Fruit fly (Drosophila melanogaster) whole organism, embryonic: Measurements from ENCODE around the gene CG43439.
A peak's percentile ranks its signal among the peaks of the same experiment; 100 is the strongest.

Source experiments
- Atf3 ChIP-seq: fragments of 200-800 bp; sonication (Bioruptor generic); optimal IDR thresholded peaks from 3 replicates; lab custom pipeline; 2016; ENCODE audit warnings: missing biosample characterization, missing genetic modification characterization
- BEAF-32 ChIP-seq: fragments of 200-800 bp; sonication (Bioruptor generic); optimal IDR thresholded peaks from 3 replicates; lab custom pipeline; 2017; ENCODE audit warnings: missing biosample characterization, missing genetic modification characterization, mild to moderate bottlenecking, moderate library complexity, missing genetic modification reagents
- BtbVII ChIP-seq: fragments of 200-800 bp; sonication (Bioruptor generic); optimal IDR thresholded peaks from 3 replicates; lab custom pipeline; 2017; ENCODE audit warnings: missing biosample characterization, mild to moderate bottlenecking, missing genetic modification characterization
- C15 ChIP-seq: fragments of 200-800 bp; sonication (Bioruptor generic); IDR thresholded peaks from 3 replicates; pipeline ENCODE4 v1.3.6; 2022; ENCODE audit warnings: missing biosample characterization, missing genetic modification characterization
- CG10274 ChIP-seq: fragments of 200-800 bp; sonication (Bioruptor generic); optimal IDR thresholded peaks from 3 replicates; lab custom pipeline; 2017; ENCODE audit warnings: missing biosample characterization, mild to moderate bottlenecking, missing genetic modification characterization
- CG10431 ChIP-seq: fragments of 200-800 bp; sonication (Bioruptor generic); optimal IDR thresholded peaks from 3 replicates; lab custom pipeline; 2018; ENCODE audit warnings: missing biosample characterization, mild to moderate bottlenecking, missing genetic modification characterization
- CG10565 ChIP-seq: fragments of 200-800 bp; sonication (Bioruptor generic); optimal IDR thresholded peaks from 3 replicates; lab custom pipeline; 2016; ENCODE audit warnings: missing biosample characterization, mild to moderate bottlenecking, missing genetic modification characterization
- CG10959 ChIP-seq: fragments of 200-800 bp; sonication (Bioruptor generic); IDR thresholded peaks from 2 replicates; pipeline ENCODE4 v1.3.6; 2022; ENCODE audit warnings: missing biosample characterization, missing genetic modification characterization
- CG11560 ChIP-seq: fragments of 200-800 bp; sonication (Bioruptor generic); IDR thresholded peaks from 3 replicates; pipeline ENCODE4 v1.3.6; 2022; ENCODE audit warnings: missing biosample characterization, missing genetic modification characterization
- CG13123 ChIP-seq: fragments of 200-800 bp; sonication (Bioruptor generic); optimal IDR thresholded peaks from 2 replicates; lab custom pipeline; 2016; ENCODE audit warnings: missing biosample characterization, missing genetic modification characterization
- CG15011 ChIP-seq: fragments of 200-800 bp; sonication (Bioruptor generic); optimal IDR thresholded peaks from 3 replicates; lab custom pipeline; 2018; ENCODE audit warnings: missing biosample characterization, mild to moderate bottlenecking, missing genetic modification characterization
- CG15514 ChIP-seq: fragments of 200-800 bp; sonication (Bioruptor generic); optimal IDR thresholded peaks from 3 replicates; lab custom pipeline; 2017; ENCODE audit warnings: missing biosample characterization, missing genetic modification characterization, mild to moderate bottlenecking, moderate library complexity, missing genetic modification reagents
- CG17186 ChIP-seq: fragments of 200-800 bp; sonication (Bioruptor generic); optimal IDR thresholded peaks from 3 replicates; lab custom pipeline; 2017; ENCODE audit warnings: missing biosample characterization, missing genetic modification reagents, missing genetic modification characterization
- CG18764 ChIP-seq: fragments of 200-800 bp; sonication (Bioruptor generic); optimal IDR thresholded peaks from 3 replicates; lab custom pipeline; 2016; ENCODE audit warnings: missing biosample characterization, missing genetic modification characterization
- CG2875 ChIP-seq: fragments of 200-800 bp; sonication (Bioruptor generic); optimal IDR thresholded peaks from 2 replicates; lab custom pipeline; 2017; ENCODE audit warnings: missing biosample characterization, mild to moderate bottlenecking, missing genetic modification characterization, missing genetic modification reagents
- CG30403 ChIP-seq: fragments of 200-800 bp; sonication (Bioruptor generic); optimal IDR thresholded peaks from 3 replicates; lab custom pipeline; 2016; ENCODE audit warnings: missing biosample characterization, missing genetic modification characterization
- CG6689 ChIP-seq: fragments of 200-800 bp; sonication (Bioruptor generic); IDR thresholded peaks from 2 replicates; pipeline ENCODE4 v1.3.6; 2022; ENCODE audit warnings: missing biosample characterization, missing genetic modification characterization
- CG7839 ChIP-seq: fragments of 200-800 bp; sonication (Bioruptor generic); optimal IDR thresholded peaks from 3 replicates; lab custom pipeline; 2018; ENCODE audit warnings: missing biosample characterization, mild to moderate bottlenecking, missing genetic modification characterization, moderate library complexity
- CG8924 ChIP-seq: fragments of 200-800 bp; optimal IDR thresholded peaks from 3 replicates; lab custom pipeline; 2019; ENCODE audit warnings: missing biosample characterization, mild to moderate bottlenecking, missing genetic modification characterization, moderate library complexity
- CG9609 ChIP-seq: fragments of 200-800 bp; sonication (Bioruptor generic); optimal IDR thresholded peaks from 3 replicates; lab custom pipeline; 2016; ENCODE audit warnings: missing biosample characterization, missing genetic modification characterization
- CHES-1-like ChIP-seq: fragments of 200-800 bp; sonication (Bioruptor generic); optimal IDR thresholded peaks from 2 replicates; lab custom pipeline; 2016; ENCODE audit warnings: missing biosample characterization, missing genetic modification characterization
- E2f1 ChIP-seq: fragments of 200-800 bp; sonication (Bioruptor generic); IDR thresholded peaks from 2 replicates; pipeline ENCODE4 v1.3.6; 2022; ENCODE audit warnings: missing biosample characterization, missing genetic modification characterization
- Kr ChIP-seq: fragments of 200-800 bp; sonication (Bioruptor generic); optimal IDR thresholded peaks from 2 replicates; lab custom pipeline; 2017; ENCODE audit warnings: missing biosample characterization, mild to moderate bottlenecking, missing genetic modification characterization
- MTF-1 ChIP-seq: fragments of 200-800 bp; sonication (Bioruptor generic); optimal IDR thresholded peaks from 2 replicates; lab custom pipeline; 2018; ENCODE audit warnings: missing biosample characterization, mild to moderate bottlenecking, missing genetic modification characterization, borderline replicate concordance
- Max ChIP-seq: fragments of 200-800 bp; sonication (Bioruptor generic); optimal IDR thresholded peaks from 2 replicates; lab custom pipeline; 2016; ENCODE audit warnings: missing biosample characterization, mild to moderate bottlenecking, missing genetic modification characterization
- Oli ChIP-seq: fragments of 200-800 bp; sonication (Bioruptor generic); optimal IDR thresholded peaks from 2 replicates; lab custom pipeline; 2018; ENCODE audit warnings: missing biosample characterization, mild to moderate bottlenecking, missing genetic modification characterization, moderate library complexity
- PHDP ChIP-seq: fragments of 200-800 bp; sonication (Bioruptor generic); optimal IDR thresholded peaks from 3 replicates; lab custom pipeline; 2018; ENCODE audit warnings: missing biosample characterization, mild to moderate bottlenecking, missing genetic modification characterization, moderate library complexity
- Sin3A ChIP-seq: fragments of >200 bp; optimal IDR thresholded peaks from 2 replicates; lab custom pipeline; 2018
- Sry-β ChIP-seq: fragments of 200-800 bp; sonication (Bioruptor generic); optimal IDR thresholded peaks from 2 replicates; lab custom pipeline; 2018; ENCODE audit warnings: missing biosample characterization, mild to moderate bottlenecking, missing genetic modification characterization, moderate library complexity
- aop ChIP-seq: fragments of 200-800 bp; sonication (Bioruptor generic); IDR thresholded peaks from 2 replicates; pipeline ENCODE4 v1.3.6; 2022; ENCODE audit warnings: missing biosample characterization, missing genetic modification characterization
- ash1 ChIP-seq: fragments of 200-800 bp; sonication (Bioruptor generic); optimal IDR thresholded peaks from 2 replicates; lab custom pipeline; 2018; ENCODE audit warnings: missing biosample characterization, mild to moderate bottlenecking, missing genetic modification characterization
- bab2 ChIP-seq: fragments of 200-800 bp; sonication (Bioruptor generic); optimal IDR thresholded peaks from 2 replicates; lab custom pipeline; 2016; ENCODE audit warnings: missing biosample characterization, missing genetic modification characterization
- chm ChIP-seq: fragments of 200-800 bp; sonication (Bioruptor generic); IDR thresholded peaks from 2 replicates; pipeline ENCODE4 v1.3.6; 2022; ENCODE audit warnings: missing biosample characterization, missing genetic modification characterization
- crp ChIP-seq, 2 experiments: fragments of 200-800 bp; sonication (Bioruptor generic); optimal IDR thresholded peaks; 2 replicates in 1 of 2; 3 replicates in 1 of 2; lab custom pipeline; 2017; ENCODE audit warnings: missing biosample characterization in 2 of 2, missing genetic modification characterization in 2 of 2, mild to moderate bottlenecking in 1 of 2, moderate library complexity in 1 of 2
- da ChIP-seq: fragments of 200-800 bp; sonication (Bioruptor generic); optimal IDR thresholded peaks from 2 replicates; lab custom pipeline; 2016; ENCODE audit warnings: missing biosample characterization, missing genetic modification characterization
- eyg ChIP-seq: fragments of 200-800 bp; sonication (Bioruptor generic); optimal IDR thresholded peaks from 3 replicates; lab custom pipeline; 2016; ENCODE audit warnings: missing biosample characterization, missing genetic modification characterization
- fd102C ChIP-seq: fragments of 200-800 bp; sonication (Bioruptor generic); optimal IDR thresholded peaks from 2 replicates; lab custom pipeline; 2018; ENCODE audit warnings: missing biosample characterization, mild to moderate bottlenecking, missing genetic modification characterization, moderate library complexity
- ham ChIP-seq: fragments of 200-800 bp; sonication (Bioruptor generic); IDR thresholded peaks from 2 replicates; pipeline ENCODE4 v1.3.6; 2022; ENCODE audit warnings: missing biosample characterization, missing genetic modification characterization
- hb ChIP-seq: fragments of 200-800 bp; sonication (Bioruptor generic); IDR thresholded peaks from 3 replicates; pipeline ENCODE4 v1.3.6; 2022; ENCODE audit warnings: missing biosample characterization, missing genetic modification characterization; ENCODE audit not compliant: partially characterized antibody
- nerfin-1 ChIP-seq: fragments of 200-800 bp; sonication (Bioruptor generic); optimal IDR thresholded peaks from 3 replicates; lab custom pipeline; 2019; ENCODE audit warnings: missing biosample characterization, mild to moderate bottlenecking, missing genetic modification characterization, moderate library complexity
- nerfin-2 ChIP-seq: fragments of 200-800 bp; sonication (Bioruptor generic); IDR thresholded peaks from 2 replicates; pipeline ENCODE4 v1.3.6; 2022; ENCODE audit warnings: missing biosample characterization, missing genetic modification characterization; ENCODE audit not compliant: partially characterized antibody
- repo ChIP-seq: fragments of 200-800 bp; sonication (Bioruptor generic); optimal IDR thresholded peaks from 2 replicates; lab custom pipeline; 2016; ENCODE audit warnings: missing biosample characterization, missing genetic modification characterization
- scrt ChIP-seq: fragments of 200-800 bp; sonication (Bioruptor generic); optimal IDR thresholded peaks from 2 replicates; lab custom pipeline; 2018; ENCODE audit warnings: missing biosample characterization, mild to moderate bottlenecking, missing genetic modification characterization, moderate library complexity
- sqz ChIP-seq: fragments of 200-800 bp; sonication (Bioruptor generic); optimal IDR thresholded peaks from 3 replicates; lab custom pipeline; 2018; ENCODE audit warnings: missing biosample characterization, mild to moderate bottlenecking, missing genetic modification characterization
- stwl ChIP-seq: fragments of 200-800 bp; sonication (Bioruptor generic); optimal IDR thresholded peaks from 3 replicates; lab custom pipeline; 2018; ENCODE audit warnings: missing biosample characterization, mild to moderate bottlenecking, missing genetic modification characterization, moderate library complexity
- wdn ChIP-seq: fragments of 200-800 bp; sonication (Bioruptor generic); IDR thresholded peaks from 2 replicates; pipeline ENCODE4 v1.3.6; 2022; ENCODE audit warnings: missing biosample characterization, missing genetic modification characterization
- wor ChIP-seq: fragments of 200-800 bp; sonication (Bioruptor generic); IDR thresholded peaks from 2 replicates; pipeline ENCODE4 v1.3.6; 2022; ENCODE audit warnings: missing biosample characterization, missing genetic modification characterization
- zen2 ChIP-seq: fragments of 200-800 bp; sonication (Bioruptor generic); IDR thresholded peaks from 3 replicates; pipeline ENCODE4 v1.3.6; 2022; ENCODE audit warnings: missing biosample characterization, missing genetic modification characterization; ENCODE audit not compliant: partially characterized antibody

CG43439 gene

DNA sequence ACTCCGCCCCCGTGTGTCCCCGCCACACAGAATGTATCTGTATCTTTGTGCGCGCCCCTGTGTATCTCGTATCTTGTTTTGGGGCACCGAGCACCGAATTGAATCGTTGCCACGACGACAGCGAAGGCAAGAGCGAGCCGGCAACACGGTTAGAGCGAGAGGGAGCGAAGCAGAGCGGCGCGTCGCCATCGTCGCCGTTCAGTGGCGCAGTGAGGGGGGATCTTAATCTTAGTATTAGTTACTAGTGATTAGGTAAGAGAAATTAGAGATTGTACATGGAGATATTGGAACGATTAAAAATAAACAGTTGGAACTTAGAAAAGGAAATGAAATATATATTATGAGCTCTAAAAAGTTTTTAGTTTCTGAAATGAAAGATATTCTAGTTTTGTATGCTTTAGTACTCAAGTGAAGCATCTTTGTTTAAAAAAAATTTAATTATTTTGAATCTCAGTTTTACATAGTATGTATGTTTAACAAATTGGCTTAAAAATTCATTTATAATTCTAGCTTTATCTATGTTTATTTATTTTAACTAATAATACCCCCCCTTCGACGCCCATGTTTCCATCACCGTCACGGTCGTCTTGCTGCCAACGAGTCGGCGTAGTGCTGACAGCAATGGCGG is 4.7 kb upstream of the CG43439 start (continued):
- TF ChIP-seq MTF-1 (GFP tag; lab: Kevin White, UChicago) (peak; percentile 58), C15 (GFP tag; lab: Robert Waterston, UW) (peak; percentile 69; the same call in 1 of the 3 replicates), CG6689 (GFP tag; lab: Robert Waterston, UW) (peak; percentile 94), chm (GFP tag; lab: Robert Waterston, UW) (peak; percentile 15; the same call in 1 of the 2 replicates)
- TF ChIP-seq, all 482 proteins: peak for 384

DNA sequence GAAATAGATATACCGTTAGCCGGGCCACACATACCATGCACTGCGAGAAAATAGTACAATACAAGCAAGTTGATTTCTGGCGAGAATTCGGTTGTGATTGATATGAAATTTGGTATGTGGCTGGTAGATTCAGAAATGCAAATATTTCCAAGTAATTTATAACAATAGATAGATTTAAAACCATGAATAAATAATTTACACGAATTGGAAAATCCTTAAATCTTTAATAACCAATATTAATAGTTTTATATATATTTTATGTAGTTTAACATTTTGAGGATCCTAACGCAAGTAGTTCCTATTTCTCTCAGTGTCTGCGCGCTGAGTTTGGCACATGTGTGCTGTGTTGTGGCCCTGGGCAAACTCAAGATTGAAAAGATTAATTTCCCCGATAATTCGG is 2.6 kb downstream of the CG43439 start:
- TF ChIP-seq CG11560 (tag; lab: Robert Waterston, UW) (no peak), repo (GFP tag; lab: Kevin White, UChicago) (no peak), scrt (no peak), aop (GFP tag; lab: Robert Waterston, UW) (no peak), BtbVII (no peak), CG30403 (GFP tag; lab: Kevin White, UChicago) (peak; percentile 39), CG17186 (GFP tag; lab: Kevin White, UChicago) (no peak), wor (GFP tag; lab: Robert Waterston, UW) (no peak), Max (GFP tag; lab: Kevin White, UChicago) (no peak), ham (no peak), CG8924 (tag; lab: Kevin White, UChicago) (peak; percentile 68), CG7839 (tag; lab: Kevin White, UChicago) (peak; percentile 65), CG18764 (GFP tag; lab: Kevin White, UChicago) (no peak), CG13123 (GFP tag; lab: Kevin White, UChicago) (no peak), CG10565 (GFP tag; lab: Kevin White, UChicago) (no peak), PHDP (tag; lab: Kevin White, UChicago) (peak; percentile 37), bab2 (GFP tag; lab: Kevin White, UChicago) (peak; percentile 44), CG15514 (GFP tag; lab: Kevin White, UChicago) (no peak), BEAF-32 (GFP tag; lab: Kevin White, UChicago) (no peak), ash1 (GFP tag; lab: Kevin White, UChicago) (no peak), CG9609 (GFP tag; lab: Kevin White, UChicago) (no peak), nerfin-2 (GFP tag; lab: Robert Waterston, UW) (no peak), CG10431 (no peak), nerfin-1 (tag; lab: Kevin White, UChicago) (no peak), Sin3A (lab: Kevin White, UChicago) (no peak), zen2 (no peak), wdn (GFP tag; lab: Robert Waterston, UW) (no peak), CG10274 (GFP tag; lab: Kevin White, UChicago) (no peak), Atf3 (GFP tag; lab: Kevin White, UChicago) (no peak), stwl (tag; lab: Kevin White, UChicago) (no peak), C15 (GFP tag; lab: Robert Waterston, UW) (no peak), eyg (GFP tag; lab: Kevin White, UChicago) (no peak), CG10959 (GFP tag; lab: Robert Waterston, UW) (peak; percentile 68), crp (GFP tag; optimal IDR thresholded peaks at IDR 0.05; lab: Kevin White, UChicago) (no peak), fd102C (GFP tag; lab: Kevin White, UChicago) (peak; percentile 57), sqz (no peak), CHES-1-like (GFP tag; lab: Kevin White, UChicago) (no peak), Oli (peak; percentile 60), E2f1 (0 out of 2 replicates have a peak, but pooled peaks have one; percentile 42), hb (GFP tag; lab: Robert Waterston, UW) (no peak), Kr (GFP tag; lab: Kevin White, UChicago) (no peak), CG2875 (GFP tag; lab: Kevin White, UChicago) (peak; percentile 25), CG15011 (GFP tag; lab: Kevin White, UChicago) (peak; percentile 7), da (GFP tag; lab: Kevin White, UChicago) (no peak), Sry-β (GFP tag; lab: Kevin White, UChicago) (no peak)
